Fruit fly (Drosophila melanogaster): ENCODE data around the gene CG15822.

DNA sequence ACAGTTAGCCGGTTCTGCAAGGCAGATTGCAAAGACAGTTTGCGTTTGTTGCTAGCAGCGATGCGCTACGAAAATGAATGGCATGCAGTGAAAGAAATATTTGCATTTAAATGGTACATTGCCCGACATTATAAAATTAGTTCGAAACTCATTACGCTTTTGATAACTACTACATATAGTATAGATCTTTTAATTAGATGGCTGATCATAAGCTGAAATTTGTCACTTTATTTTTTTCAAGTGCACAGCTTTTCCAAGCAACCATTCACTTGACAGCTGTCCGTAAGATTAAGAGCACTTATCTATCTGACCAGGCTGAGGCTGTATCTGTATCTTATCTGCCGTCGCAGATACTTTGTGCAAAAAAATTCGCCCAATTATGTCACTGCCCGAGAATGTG is 46.6 kb downstream of the CG15822 start:
- TF ChIP-seq Dll (GFP tag; IDR thresholded peaks at IDR 0.05; ENCODE audit: partially characterized antibody): no peak
- TF ChIP-seq CTCF (GFP tag; optimal IDR thresholded peaks at IDR 0.05): no peak
- TF ChIP-seq CG7372 (GFP tag; IDR thresholded peaks at IDR 0.05): no peak
- TF ChIP-seq CG6272 (GFP tag; IDR thresholded peaks at IDR 0.05): no peak
- no peak for TF ChIP-seq MBD-R2 (GFP tag; IDR thresholded peaks at IDR 0.05)
- no peak for TF ChIP-seq Asciz (GFP tag; optimal IDR thresholded peaks at IDR 0.05)

Data from whole organism, embryonic.